Worm (Caenorhabditis elegans) whole organism, dauer: ENCODE measurements around the gene K12H6.4.

ENCODE experiments used
- unc-62 ChIP-seq: sonication (generic microtip); optimal IDR thresholded peaks from 2 replicates; lab custom pipeline; 2017; ENCODE audit warnings: missing biosample characterization, missing genetic modification reagents, missing genetic modification characterization

Gene K12H6.4

ce11 chrII:2824169-2824568 is at the start of gene K12H6.4, which contains the start of gene K12H6.9:
K12H6.4 (minus strand) TSS chrII:2824269.
K12H6.9 (plus strand) TSS chrII:2824404.
- TF ChIP-seq unc-62 (GFP tag; lab: Kevin White, UChicago), result no peak

DNA sequence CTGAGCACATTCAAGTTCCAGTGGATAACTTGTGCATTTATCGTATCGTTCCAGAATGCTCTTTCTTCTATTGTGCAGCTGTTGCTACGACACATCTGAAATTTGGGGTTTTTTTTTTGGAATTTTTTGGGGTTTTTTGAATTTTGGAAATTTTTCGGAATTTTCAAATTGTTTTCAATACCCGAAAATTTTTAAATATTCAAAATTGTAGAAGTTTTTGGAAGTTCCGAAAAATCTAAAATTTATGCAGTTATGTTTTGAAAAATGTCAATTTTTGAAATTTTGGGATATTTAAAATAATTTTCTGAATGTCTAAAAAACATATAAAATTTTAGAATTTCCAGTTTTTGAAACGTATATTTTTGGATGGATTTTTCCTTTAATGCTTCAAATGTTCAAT is 47.7 kb upstream of the K12H6.4 start, which contains the start of gene Y110A2AL.10:
Gene Y110A2AL.10 (minus strand): TSS at position 101 of the 400 bp plus-strand sequence.
- no peak for TF ChIP-seq unc-62 (GFP tag; lab: Kevin White, UChicago)

DNA sequence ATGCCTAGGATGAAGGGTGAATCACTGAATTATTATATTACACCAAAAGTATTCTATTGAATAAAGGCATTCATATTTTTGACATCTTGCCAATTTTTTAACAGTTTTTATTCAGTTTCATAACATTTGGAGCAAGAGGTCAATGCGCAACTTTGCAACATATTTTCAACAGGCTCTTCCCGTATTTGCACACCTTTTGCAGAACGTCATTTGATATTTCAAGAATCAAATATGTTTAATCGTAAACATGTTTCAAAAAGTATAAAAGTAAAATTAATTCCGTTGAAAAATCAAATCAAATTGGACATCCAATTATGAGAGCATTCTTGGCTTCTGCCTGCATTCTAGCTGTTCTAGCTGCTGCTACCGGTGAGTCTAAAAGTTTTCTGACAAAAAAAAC is 43.6 kb upstream of the K12H6.4 start, which contains the start of gene Y110A2AL.2:
Gene Y110A2AL.2 (plus strand): TSS at position 301 of the 400 bp plus-strand sequence.
- TF ChIP-seq unc-62 (GFP tag; lab: Kevin White, UChicago), result no peak

DNA sequence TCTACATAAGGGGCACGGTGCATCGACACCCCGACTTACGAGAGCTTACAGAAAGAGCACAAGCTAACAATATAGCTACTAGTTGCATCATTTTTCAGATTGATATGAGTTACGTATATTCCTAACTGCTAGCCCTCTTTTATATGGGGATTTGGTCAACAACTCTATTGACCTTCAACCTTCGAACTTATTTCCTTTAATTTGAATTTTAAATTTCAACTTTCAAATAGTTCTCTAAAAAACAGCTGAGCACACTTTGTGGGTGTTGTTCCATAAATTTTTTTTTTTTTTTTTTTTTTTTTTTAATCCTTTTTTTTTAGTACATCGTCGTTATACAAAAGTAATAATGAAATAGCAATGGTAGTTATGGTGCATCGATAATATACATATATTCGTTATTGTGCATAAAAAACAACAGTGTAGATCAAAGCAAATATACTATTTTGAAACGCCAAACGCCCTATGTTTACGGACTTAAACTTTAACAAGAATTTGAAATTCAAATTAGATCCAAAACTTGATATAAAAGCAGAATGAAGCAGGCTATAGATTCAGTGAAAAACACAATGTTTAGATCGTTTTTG is 42.6 kb upstream of the K12H6.4 start, which contains the start of the genes Y110A2AL.9 and Y110A2AL.3:
Gene Y110A2AL.9 (minus strand): TSS at position 101 of the 584 bp plus-strand sequence.
Gene Y110A2AL.3 (plus strand): TSS at position 534 of the 584 bp plus-strand sequence.
- no peak for TF ChIP-seq unc-62 (GFP tag; lab: Kevin White, UChicago)

DNA sequence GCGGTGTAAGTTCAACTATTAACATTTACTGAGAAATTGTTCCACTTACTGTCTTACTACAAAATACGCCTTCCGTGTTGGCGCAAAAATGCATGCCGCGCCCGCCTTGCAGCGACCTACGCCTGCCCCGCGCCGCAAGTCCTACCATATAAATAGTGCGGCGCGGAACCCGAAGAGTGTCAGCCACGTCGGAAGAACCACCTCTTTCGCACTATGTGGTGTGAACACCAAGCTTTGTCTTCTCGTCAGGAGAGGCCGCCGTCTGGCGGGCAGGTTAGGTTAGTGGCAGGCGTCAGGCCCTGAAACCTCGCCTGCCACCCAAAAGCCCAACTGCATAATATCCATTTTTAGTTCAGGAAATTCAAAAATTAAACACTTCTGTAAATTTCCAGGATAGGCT is 41.3 kb upstream of the K12H6.4 start:
- TF ChIP-seq unc-62 (GFP tag; lab: Kevin White, UChicago), result no peak

DNA sequence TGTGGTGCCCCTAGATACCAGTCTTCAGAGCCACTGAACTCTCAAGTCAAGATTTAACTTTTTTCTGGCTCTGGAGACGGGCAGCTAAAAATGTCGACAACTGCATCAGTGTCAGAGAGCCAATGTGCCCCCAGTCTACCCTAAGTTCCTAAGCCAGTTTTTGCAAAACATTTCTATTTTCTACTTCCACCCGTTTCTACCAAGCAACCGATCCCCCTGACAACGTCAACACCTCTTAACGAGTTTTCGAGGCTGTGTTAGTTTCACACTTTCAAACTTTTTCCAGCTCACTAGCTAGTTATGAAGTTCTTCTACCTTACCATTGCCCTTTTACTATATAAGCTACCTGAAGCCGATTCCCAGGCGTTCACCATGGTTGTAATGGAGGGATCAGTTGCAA is 40.2 kb upstream of the K12H6.4 start, which contains the start of gene Y110A2AL.5:
Gene Y110A2AL.5 (plus strand): TSS at position 301 of the 400 bp plus-strand sequence.
- no peak for TF ChIP-seq unc-62 (GFP tag; lab: Kevin White, UChicago)

- no peak for TF ChIP-seq unc-62 (GFP tag; lab: Kevin White, UChicago)
Measured at ce11 chrII:2862557-2863035, 38.5 kb upstream of the K12H6.4 start.

DNA sequence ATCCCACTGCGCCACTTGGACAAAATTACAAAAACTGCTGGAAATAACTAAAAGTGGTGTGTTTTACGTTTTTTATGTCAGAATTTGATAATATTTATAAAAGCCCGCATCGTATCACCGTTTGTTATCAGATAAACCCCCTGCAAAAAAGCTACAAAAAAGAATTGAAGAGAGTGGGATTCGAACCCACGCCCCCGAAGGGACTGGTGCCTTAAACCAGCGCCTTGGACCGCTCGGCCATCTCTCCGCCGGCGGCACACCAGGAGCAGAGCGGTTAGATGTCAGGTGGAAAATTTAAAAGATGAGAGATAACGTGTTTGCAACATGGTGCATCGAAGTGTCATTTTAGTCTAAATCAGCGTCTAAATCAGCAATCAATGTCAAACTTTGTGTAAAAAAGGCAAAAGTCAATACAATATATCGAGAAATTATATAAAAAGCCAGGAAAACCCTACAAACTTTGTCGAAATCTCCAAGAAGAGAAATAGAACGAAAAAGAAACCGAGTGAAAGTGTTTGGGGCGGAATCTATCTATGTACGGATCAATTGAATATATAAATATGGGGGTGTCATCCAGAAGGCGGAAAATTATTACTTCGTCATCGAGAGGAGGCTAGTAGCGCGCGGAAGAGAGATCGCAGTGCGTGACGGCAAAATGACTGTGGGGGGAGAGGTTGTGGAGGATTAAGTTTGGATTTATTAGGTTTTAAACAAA is 37.5 kb upstream of the K12H6.4 start:
- TF ChIP-seq unc-62 (GFP tag; lab: Kevin White, UChicago), result no peak

DNA sequence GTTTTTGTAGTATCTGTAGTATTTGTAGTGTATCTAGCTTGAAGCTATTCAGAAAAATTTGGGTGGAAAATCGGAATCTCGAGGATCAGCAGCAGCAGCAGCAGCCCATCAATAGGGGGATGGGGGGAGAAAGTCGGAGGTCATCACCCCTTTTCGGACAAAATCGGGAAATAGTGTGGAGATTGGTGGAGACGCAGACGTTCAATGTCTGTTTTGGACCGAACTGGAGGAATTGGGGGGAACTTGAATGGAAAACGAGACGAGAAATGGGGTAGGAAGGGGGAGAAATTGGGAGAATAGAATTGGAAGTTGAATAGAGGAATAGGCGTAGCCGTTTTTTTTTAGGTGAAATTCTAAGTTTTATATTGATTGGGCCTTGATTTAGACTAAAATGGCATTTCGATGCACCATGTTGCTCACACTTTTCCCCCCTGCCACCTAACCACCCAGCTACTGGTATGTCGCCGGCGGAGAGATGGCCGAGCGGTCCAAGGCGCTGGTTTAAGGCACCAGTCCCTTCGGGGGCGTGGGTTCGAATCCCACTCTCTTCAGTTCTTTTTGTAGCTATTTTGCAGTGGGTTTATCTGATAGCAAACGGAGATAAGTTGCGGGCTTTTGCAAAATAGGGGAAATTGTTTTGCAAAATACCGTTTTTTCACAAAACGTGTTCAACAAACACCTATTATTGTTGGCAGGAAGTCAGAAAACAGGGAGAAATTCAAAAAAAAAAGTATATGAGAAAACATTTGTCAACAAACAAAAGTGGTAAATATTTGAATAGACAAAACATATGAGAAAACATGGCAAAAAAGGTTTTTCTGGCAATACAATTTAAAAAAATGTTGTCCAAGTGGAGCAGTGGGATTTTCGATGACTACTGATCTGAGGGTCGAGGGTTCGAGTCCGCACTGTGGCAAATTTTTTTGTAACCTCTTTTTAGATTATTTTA is 36.1 kb upstream of the K12H6.4 start:
- TF ChIP-seq unc-62 (GFP tag; lab: Kevin White, UChicago), result no peak

DNA sequence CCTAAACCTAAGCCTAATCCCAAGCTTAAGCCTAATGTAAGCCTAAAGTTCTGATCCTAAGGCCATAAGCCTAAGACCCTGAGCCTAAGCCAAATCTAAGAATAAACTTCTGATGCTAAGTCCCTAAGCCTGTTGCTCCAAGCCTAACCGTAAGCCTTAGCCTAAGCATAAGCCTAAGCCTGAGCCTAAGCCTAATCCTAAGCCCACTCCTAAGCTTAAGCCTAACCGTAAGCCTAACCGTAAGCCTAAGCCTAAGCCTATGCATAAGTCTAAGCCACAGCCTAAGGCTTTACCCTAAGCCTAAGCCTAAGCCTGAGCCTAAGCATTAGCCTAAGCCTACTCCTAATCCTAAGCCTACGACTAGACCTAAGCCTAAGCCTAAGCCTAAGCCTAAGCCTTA is 35.2 kb upstream of the K12H6.4 start:
- TF ChIP-seq unc-62 (GFP tag; lab: Kevin White, UChicago), result no peak

- TF ChIP-seq unc-62 (GFP tag; lab: Kevin White, UChicago), result no peak
Measured at ce11 chrII:2858851-2859250, 34.8 kb upstream of the K12H6.4 start.

ce11 chrII:2857559-2857958 is 33.5 kb upstream of the K12H6.4 start:
- TF ChIP-seq unc-62 (GFP tag; lab: Kevin White, UChicago), result no peak

DNA sequence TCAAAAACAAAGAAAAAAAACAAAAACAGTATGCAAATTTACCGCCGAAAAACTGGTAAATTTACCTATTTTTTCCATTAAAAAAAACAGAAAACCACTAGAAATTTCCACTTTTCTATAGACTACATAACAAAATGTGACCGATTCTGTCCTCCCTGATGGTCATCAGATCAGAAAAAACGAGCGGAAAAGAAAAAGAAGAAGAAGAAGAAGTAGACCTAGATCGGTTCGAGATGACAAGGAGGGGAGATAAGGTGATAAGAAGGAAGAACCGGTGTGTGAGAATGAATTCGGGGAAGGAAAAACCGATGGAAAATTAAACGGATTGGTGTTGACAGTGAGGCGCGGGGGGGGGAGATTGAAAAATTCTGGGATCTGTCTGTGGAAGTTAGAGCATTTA is 32.0 kb upstream of the K12H6.4 start:
- no peak for TF ChIP-seq unc-62 (GFP tag; lab: Kevin White, UChicago)

ce11 chrII:2854794-2855193 is 30.7 kb upstream of the K12H6.4 start:
- no peak for TF ChIP-seq unc-62 (GFP tag; lab: Kevin White, UChicago)

- no peak for TF ChIP-seq unc-62 (GFP tag; lab: Kevin White, UChicago)
Measured at ce11 chrII:2853767-2854166, 29.7 kb upstream of the K12H6.4 start.
